Fruit fly (Drosophila melanogaster) S2 (cell line): ENCODE results near the gene CG13054.

Source experiments
- CG8478 ChIP-seq: fragments of >200 bp; optimal IDR thresholded peaks from 2 replicates; lab custom pipeline; 2018
- CTCF ChIP-seq, 2 experiments: fragments of >200 bp; optimal IDR thresholded peaks; 2 replicates each; lab custom pipeline; 2018

DNA sequence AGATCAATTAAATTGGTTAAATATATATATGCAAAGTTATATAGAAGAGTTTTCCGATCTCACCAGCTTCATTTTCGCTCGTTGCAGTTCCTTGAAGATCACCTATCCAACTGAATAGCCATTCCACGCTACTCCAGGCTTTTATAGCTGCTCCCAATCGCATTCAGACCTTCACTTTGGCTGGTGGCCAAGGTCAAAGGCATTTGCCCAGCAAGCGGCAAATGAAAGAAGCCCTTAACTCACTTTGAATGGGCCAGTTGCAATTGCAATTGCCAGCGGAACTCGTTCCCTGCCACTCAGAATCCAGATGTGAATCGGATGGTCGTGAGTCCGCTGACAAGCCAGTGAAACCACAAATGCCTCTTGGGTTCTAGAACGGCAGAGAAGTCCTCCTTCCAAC lies 4.5 kb upstream of the CG13054 start, which contains the start of gene CG34247:
- TF ChIP-seq CG8478, result no peak
- TF ChIP-seq CTCF (optimal IDR thresholded peaks at IDR 0.05; lab: Kevin White, UChicago), result no peak
